Worm (Caenorhabditis elegans): ENCODE measurements around the gene C27D6.15.
A peak's percentile ranks its signal among the peaks of the same experiment; 100 is the strongest.

Gene C27D6.15

ce11 chrII:5185955-5186539 is 14.3 kb downstream of the C27D6.15 start:
- TF ChIP-seq egl-27 (tag; optimal IDR thresholded peaks at IDR 0.05): peak; percentile 15
- peak; percentile 59 for TF ChIP-seq fos-1 (tag; optimal IDR thresholded peaks at IDR 0.05)
- peak; percentile 14 for TF ChIP-seq sma-9 (GFP tag; optimal IDR thresholded peaks at IDR 0.05)
- TF ChIP-seq sma-9 (tag; optimal IDR thresholded peaks at IDR 0.05): no peak
- TF ChIP-seq lsy-2 (tag; optimal IDR thresholded peaks at IDR 0.05): no peak
- TF ChIP-seq F13H6.1 (tag; optimal IDR thresholded peaks at IDR 0.05): peak; percentile 25

DNA sequence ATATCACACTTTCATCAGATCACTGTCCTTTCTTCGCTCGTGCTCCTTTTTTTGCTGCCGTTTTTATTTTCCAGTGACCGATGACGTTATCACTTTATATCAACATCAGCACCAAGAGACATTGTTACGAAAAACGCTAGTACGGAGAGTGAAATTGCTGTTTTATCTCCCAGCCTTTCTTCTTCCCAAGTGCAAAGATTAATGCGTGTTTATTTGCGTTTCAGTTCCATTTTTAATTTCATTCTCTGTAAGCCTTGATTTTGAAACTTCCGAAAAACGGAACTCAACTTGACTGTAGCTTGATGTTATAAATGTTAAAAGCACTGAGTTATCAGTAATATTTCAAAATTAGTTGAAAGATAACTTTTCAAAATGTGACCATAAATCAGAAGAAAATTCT is 15.2 kb downstream of the C27D6.15 start:
- TF ChIP-seq ztf-11 (tag; optimal IDR thresholded peaks at IDR 0.05) (no peak), gmeb-1 (tag; optimal IDR thresholded peaks at IDR 0.05) (no peak), nhr-12 (tag; optimal IDR thresholded peaks at IDR 0.05) (no peak), nhr-6 (tag; optimal IDR thresholded peaks at IDR 0.05) (no peak), ceh-82 (tag; optimal IDR thresholded peaks at IDR 0.05) (no peak), skn-1 (tag; optimal IDR thresholded peaks at IDR 0.05) (no peak), dmd-4 (tag; optimal IDR thresholded peaks at IDR 0.05) (no peak), elt-1 (tag; optimal IDR thresholded peaks at IDR 0.05) (no peak), F13H6.1 (tag; optimal IDR thresholded peaks at IDR 0.05) (no peak), sma-9 (GFP tag; optimal IDR thresholded peaks at IDR 0.05) (peak; percentile 29), sma-9 (tag; optimal IDR thresholded peaks at IDR 0.05) (no peak), mab-5 (tag; optimal IDR thresholded peaks at IDR 0.05) (no peak), C34F6.9 (tag; optimal IDR thresholded peaks at IDR 0.05) (no peak), fos-1 (tag; optimal IDR thresholded peaks at IDR 0.05) (peak; percentile 63), nhr-11 (tag; optimal IDR thresholded peaks at IDR 0.05) (no peak)

DNA sequence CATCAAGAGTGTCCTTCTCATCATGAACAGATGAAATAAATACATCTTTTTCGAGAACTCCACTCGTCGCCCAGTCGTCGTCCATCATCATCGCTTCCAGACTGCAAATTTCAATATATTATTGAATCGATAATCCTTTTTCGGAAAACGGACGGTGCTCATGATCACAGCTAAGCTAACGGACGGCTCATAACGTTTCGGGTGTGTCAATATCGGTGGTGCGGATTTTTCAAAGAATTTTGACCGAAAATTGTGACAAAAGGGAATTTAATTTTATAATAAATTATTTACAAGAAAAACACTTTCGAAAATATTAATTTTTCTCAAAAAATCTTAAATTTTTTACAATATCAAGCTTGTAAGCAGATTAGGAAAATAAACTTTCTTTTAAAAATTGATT is 15.8 kb downstream of the C27D6.15 start, which contains the start of gene crh-2:
Gene crh-2, minus strand, starts transcription at position 101 of the 400 bp plus-strand sequence.
- no peak for TF ChIP-seq elt-1 (tag; optimal IDR thresholded peaks at IDR 0.05)
- TF ChIP-seq ceh-16 (tag; optimal IDR thresholded peaks at IDR 0.05): no peak
- TF ChIP-seq egl-27 (tag; optimal IDR thresholded peaks at IDR 0.05): no peak
- TF ChIP-seq nhr-12 (tag; optimal IDR thresholded peaks at IDR 0.05): no peak
- TF ChIP-seq sma-9 (GFP tag; optimal IDR thresholded peaks at IDR 0.05): no peak
- no peak for TF ChIP-seq sma-9 (tag; optimal IDR thresholded peaks at IDR 0.05)
- no peak for TF ChIP-seq F13H6.1 (tag; optimal IDR thresholded peaks at IDR 0.05)
- no peak for TF ChIP-seq nhr-11 (tag; optimal IDR thresholded peaks at IDR 0.05)
- TF ChIP-seq blmp-1 (tag; optimal IDR thresholded peaks at IDR 0.05; ENCODE audit: insufficient read depth): no peak
- no peak for TF ChIP-seq nhr-129 (tag; optimal IDR thresholded peaks at IDR 0.05)
- no peak for TF ChIP-seq ztf-4 (tag; optimal IDR thresholded peaks at IDR 0.05)
- TF ChIP-seq mbf-1 (tag; optimal IDR thresholded peaks at IDR 0.05): no peak

- no peak for TF ChIP-seq nhr-6 (tag; optimal IDR thresholded peaks at IDR 0.05)
- TF ChIP-seq ZK546.5 (tag; optimal IDR thresholded peaks at IDR 0.05): no peak
- no peak for TF ChIP-seq lsy-2 (tag; optimal IDR thresholded peaks at IDR 0.05)
- TF ChIP-seq ceh-82 (tag; optimal IDR thresholded peaks at IDR 0.05): no peak
- TF ChIP-seq crh-2 (tag; optimal IDR thresholded peaks at IDR 0.05): no peak
- TF ChIP-seq mbf-1 (tag; optimal IDR thresholded peaks at IDR 0.05): no peak
- TF ChIP-seq mdl-1 (tag; optimal IDR thresholded peaks at IDR 0.05): no peak
- TF ChIP-seq mab-5 (tag; optimal IDR thresholded peaks at IDR 0.05): no peak
- TF ChIP-seq lin-11 (tag; optimal IDR thresholded peaks at IDR 0.05): no peak
- TF ChIP-seq Y55F3AM.14 (GFP tag; optimal IDR thresholded peaks at IDR 0.05): no peak
- TF ChIP-seq zag-1 (tag; optimal IDR thresholded peaks at IDR 0.05): no peak
- no peak for TF ChIP-seq nhr-12 (tag; optimal IDR thresholded peaks at IDR 0.05)
- TF ChIP-seq snpc-4 (tag; optimal IDR thresholded peaks at IDR 0.05): no peak
- no peak for TF ChIP-seq sem-4 (tag; optimal IDR thresholded peaks at IDR 0.05)
- no peak for TF ChIP-seq unc-39 (tag; optimal IDR thresholded peaks at IDR 0.05)
Measured at ce11 chrII:5187934-5188333, 16.2 kb downstream of the C27D6.15 start.

ce11 chrII:5191766-5192165 is 20.1 kb downstream of the C27D6.15 start:
- peak; percentile 97 for TF ChIP-seq fos-1 (tag; optimal IDR thresholded peaks at IDR 0.05)
- TF ChIP-seq lin-39 (tag; optimal IDR thresholded peaks at IDR 0.05): no peak
- TF ChIP-seq nhr-129 (tag; optimal IDR thresholded peaks at IDR 0.05): no peak
- peak; percentile 44 for TF ChIP-seq sma-9 (GFP tag; optimal IDR thresholded peaks at IDR 0.05)
- TF ChIP-seq sma-9 (tag; optimal IDR thresholded peaks at IDR 0.05): no peak
- TF ChIP-seq F13H6.1 (tag; optimal IDR thresholded peaks at IDR 0.05): peak; percentile 52
- TF ChIP-seq nhr-11 (tag; optimal IDR thresholded peaks at IDR 0.05): no peak
